Worm (Caenorhabditis elegans) whole organism, L2 larva: ENCODE measurements around the gene W04E12.4.

ENCODE experiments used
- F13H6.1 ChIP-seq: sonication (generic microtip); optimal IDR thresholded peaks from 2 replicates; lab custom pipeline; 2016; ENCODE audit warnings: missing genetic modification characterization, missing compliant biosample characterization
- sem-4 ChIP-seq: fragments of 150-350 bp; optimal IDR thresholded peaks from 2 replicates; lab custom pipeline; 2014; ENCODE audit warnings: missing biosample characterization, missing genetic modification reagents, missing genetic modification characterization
- zag-1 ChIP-seq: fragments of 150-350 bp; optimal IDR thresholded peaks from 2 replicates; lab custom pipeline; 2014; ENCODE audit warnings: missing biosample characterization, missing genetic modification characterization
- ztf-1 ChIP-seq: fragments of 200-800 bp; sonication (Bioruptor generic); conservative IDR thresholded peaks from 2 replicates; pipeline ENCODE4 v1.3.6; 2022; ENCODE audit warnings: missing genetic modification characterization, missing compliant biosample characterization

W04E12.4 gene

ce11 chrV:19794931-19795330, 51.5 kb downstream of the W04E12.4 start, which contains the start of gene M162.7:
Gene M162.7 (minus strand): TSS chrV:19795031.
- TF ChIP-seq ztf-1 (GFP tag; lab: Robert Waterston, UW) (no peak), sem-4 (tag; lab: Kevin White, UChicago) (no peak), F13H6.1 (no peak), zag-1 (tag; lab: Kevin White, UChicago) (no peak)
